Worm (Caenorhabditis elegans) whole organism, late embryonic: ENCODE results near the gene K11E4.1.

Experiments used
- C38D4.7 ChIP-seq: fragments of 200-800 bp; sonication (Bioruptor generic); optimal IDR thresholded peaks from 2 replicates; lab custom pipeline; 2018; ENCODE audit warnings: mild to moderate bottlenecking, missing genetic modification characterization, moderate library complexity, missing compliant biosample characterization
- F13H6.1 ChIP-seq: sonication (generic microtip); optimal IDR thresholded peaks from 2 replicates; lab custom pipeline; 2016; ENCODE audit warnings: missing genetic modification characterization, missing compliant biosample characterization
- T23F11.4 ChIP-seq: fragments of 200-800 bp; sonication (Bioruptor generic); optimal IDR thresholded peaks from 2 replicates; lab custom pipeline; 2018; ENCODE audit warnings: mild to moderate bottlenecking, missing genetic modification characterization, missing compliant biosample characterization
- Y22D7AL.16 ChIP-seq: sonication (generic microtip); optimal IDR thresholded peaks from 2 replicates; lab custom pipeline; 2016; ENCODE audit warnings: missing genetic modification characterization, missing compliant biosample characterization
- ama-1 ChIP-seq: fragments of 150-350 bp; optimal IDR thresholded peaks from 2 replicates; lab custom pipeline; 2014
- ceh-14 ChIP-seq: sonication (generic microtip); optimal IDR thresholded peaks from 2 replicates; lab custom pipeline; 2016; ENCODE audit warnings: missing genotype, missing genetic modification characterization, missing compliant biosample characterization
- ceh-18 ChIP-seq: sonication (generic microtip); optimal IDR thresholded peaks from 2 replicates; lab custom pipeline; 2016; ENCODE audit warnings: missing genetic modification characterization, missing compliant biosample characterization
- ceh-19 ChIP-seq: fragments of 200-800 bp; sonication (Bioruptor generic); optimal IDR thresholded peaks from 2 replicates; lab custom pipeline; 2018; ENCODE audit warnings: mild to moderate bottlenecking, missing genetic modification characterization, missing compliant biosample characterization
- ceh-2 ChIP-seq: sonication (generic microtip); optimal IDR thresholded peaks from 2 replicates; lab custom pipeline; 2016; ENCODE audit warnings: missing genotype, missing genetic modification characterization, missing compliant biosample characterization
- ceh-22 ChIP-seq: sonication (generic microtip); optimal IDR thresholded peaks from 2 replicates; lab custom pipeline; 2017; ENCODE audit warnings: missing biosample characterization, missing genetic modification characterization
- ceh-24 ChIP-seq: sonication (generic microtip); optimal IDR thresholded peaks from 2 replicates; lab custom pipeline; 2016; ENCODE audit warnings: mild to moderate bottlenecking, missing genetic modification characterization, missing compliant biosample characterization
- ceh-31 ChIP-seq: sonication (generic microtip); optimal IDR thresholded peaks from 2 replicates; lab custom pipeline; 2016; ENCODE audit warnings: missing genetic modification characterization, missing compliant biosample characterization
- ceh-34 ChIP-seq: sonication (generic microtip); optimal IDR thresholded peaks from 2 replicates; lab custom pipeline; 2016; ENCODE audit warnings: mild to moderate bottlenecking, missing genetic modification characterization, missing compliant biosample characterization
- ceh-45 ChIP-seq: fragments of 200-800 bp; sonication (Bioruptor generic); IDR thresholded peaks from 2 replicates; pipeline ENCODE4 v1.3.6; 2022; ENCODE audit warnings: missing genetic modification reagents, missing genetic modification characterization, missing compliant biosample characterization
- ceh-48 ChIP-seq: sonication (generic microtip); optimal IDR thresholded peaks from 2 replicates; lab custom pipeline; 2016; ENCODE audit warnings: missing genetic modification characterization, inconsistent platforms, missing compliant biosample characterization
- ceh-6 ChIP-seq: fragments of 200-800 bp; sonication (Bioruptor generic); optimal IDR thresholded peaks from 2 replicates; lab custom pipeline; 2018; ENCODE audit warnings: mild to moderate bottlenecking, missing genetic modification characterization, missing compliant biosample characterization
- che-1 ChIP-seq: sonication (generic microtip); optimal IDR thresholded peaks from 2 replicates; lab custom pipeline; 2016; ENCODE audit warnings: mild to moderate bottlenecking, missing genetic modification characterization, missing compliant biosample characterization
- dmd-4 ChIP-seq: sonication (generic microtip); optimal IDR thresholded peaks from 2 replicates; lab custom pipeline; 2016; ENCODE audit warnings: borderline replicate concordance, missing genetic modification characterization, missing compliant biosample characterization
- dve-1 ChIP-seq: sonication (generic microtip); optimal IDR thresholded peaks from 2 replicates; lab custom pipeline; 2017; ENCODE audit warnings: antibody characterized with exemption, mild to moderate bottlenecking, missing genetic modification characterization, missing compliant biosample characterization
- elt-2 ChIP-seq: sonication (generic microtip); optimal IDR thresholded peaks from 2 replicates; lab custom pipeline; 2016; ENCODE audit warnings: missing genetic modification reagents, missing genetic modification characterization, missing compliant biosample characterization
- ets-4 ChIP-seq: sonication (generic microtip); optimal IDR thresholded peaks from 2 replicates; lab custom pipeline; 2016; ENCODE audit warnings: missing genetic modification characterization, missing compliant biosample characterization
- eyg-1 ChIP-seq: sonication (generic microtip); optimal IDR thresholded peaks from 2 replicates; lab custom pipeline; 2016; ENCODE audit warnings: missing genotype, missing genetic modification characterization, missing compliant biosample characterization
- fax-1 ChIP-seq: sonication (generic microtip); optimal IDR thresholded peaks from 2 replicates; lab custom pipeline; 2016; ENCODE audit warnings: missing genotype, missing genetic modification characterization, missing compliant biosample characterization
- hlh-8 ChIP-seq: sonication (generic microtip); optimal IDR thresholded peaks from 2 replicates; lab custom pipeline; 2016; ENCODE audit warnings: missing genotype, missing genetic modification characterization, missing compliant biosample characterization
- lim-6 ChIP-seq: sonication (generic microtip); optimal IDR thresholded peaks from 2 replicates; lab custom pipeline; 2016; ENCODE audit warnings: missing genetic modification characterization, missing compliant biosample characterization
- lin-11 ChIP-seq: fragments of 200-800 bp; sonication (Bioruptor generic); optimal IDR thresholded peaks from 2 replicates; lab custom pipeline; 2018; ENCODE audit warnings: mild to moderate bottlenecking, missing genetic modification characterization, missing compliant biosample characterization
- madf-2 ChIP-seq: sonication (generic microtip); optimal IDR thresholded peaks from 2 replicates; lab custom pipeline; 2017; ENCODE audit warnings: missing genetic modification characterization, missing compliant biosample characterization
- nfya-1 ChIP-seq: sonication (generic microtip); optimal IDR thresholded peaks from 2 replicates; lab custom pipeline; 2017; ENCODE audit warnings: missing genetic modification characterization, mild to moderate bottlenecking, missing compliant biosample characterization, antibody characterized with exemption, moderate library complexity
- nhr-11 ChIP-seq: fragments of 150-350 bp; optimal IDR thresholded peaks from 2 replicates; lab custom pipeline; 2014; ENCODE audit warnings: missing biosample characterization, missing genetic modification characterization
- nhr-232 ChIP-seq: sonication (generic microtip); optimal IDR thresholded peaks from 2 replicates; lab custom pipeline; 2016; ENCODE audit warnings: missing genetic modification characterization, missing compliant biosample characterization
- npax-4 ChIP-seq: sonication (generic microtip); optimal IDR thresholded peaks from 2 replicates; lab custom pipeline; 2016; ENCODE audit warnings: missing genetic modification characterization, missing compliant biosample characterization
- odd-2 ChIP-seq: sonication (generic microtip); optimal IDR thresholded peaks from 2 replicates; lab custom pipeline; 2017; ENCODE audit warnings: antibody characterized with exemption, mild to moderate bottlenecking, missing genetic modification characterization, missing compliant biosample characterization
- pag-3 ChIP-seq: sonication (generic microtip); optimal IDR thresholded peaks from 2 replicates; lab custom pipeline; 2016; ENCODE audit warnings: missing compliant biosample characterization, missing genetic modification characterization, borderline replicate concordance
- pat-9 ChIP-seq: fragments of 200-800 bp; sonication (Bioruptor generic); optimal IDR thresholded peaks from 2 replicates; lab custom pipeline; 2018; ENCODE audit warnings: mild to moderate bottlenecking, missing genetic modification characterization, moderate library complexity, missing compliant biosample characterization
- pax-1 ChIP-seq: fragments of 150-350 bp; optimal IDR thresholded peaks from 2 replicates; lab custom pipeline; 2014; ENCODE audit warnings: missing biosample characterization, missing genetic modification characterization
- pha-4 ChIP-seq: fragments of 150-350 bp; optimal IDR thresholded peaks from 2 replicates; lab custom pipeline; 2018; ENCODE audit warnings: missing biosample characterization, missing genetic modification reagents, missing genetic modification characterization
- pros-1 ChIP-seq: fragments of 150-350 bp; optimal IDR thresholded peaks from 2 replicates; lab custom pipeline; 2014; ENCODE audit warnings: missing biosample characterization, missing genetic modification reagents, missing genetic modification characterization
- ref-2 ChIP-seq: sonication (generic microtip); optimal IDR thresholded peaks from 2 replicates; lab custom pipeline; 2016; ENCODE audit warnings: missing genetic modification characterization, missing compliant biosample characterization
- sdc-2 ChIP-seq: sonication (generic microtip); optimal IDR thresholded peaks from 2 replicates; lab custom pipeline; 2016; ENCODE audit warnings: missing genotype, missing genetic modification characterization, missing compliant biosample characterization
- sox-2 ChIP-seq: fragments of 200-800 bp; sonication (Bioruptor generic); IDR thresholded peaks from 2 replicates; pipeline ENCODE4 v1.3.6; 2022; ENCODE audit warnings: missing genetic modification reagents, missing genetic modification characterization, missing compliant biosample characterization
- sox-4 ChIP-seq: sonication (generic microtip); optimal IDR thresholded peaks from 2 replicates; lab custom pipeline; 2017; ENCODE audit warnings: mild to moderate bottlenecking, missing genetic modification characterization, inconsistent platforms, missing compliant biosample characterization
- syd-9 ChIP-seq: sonication (generic microtip); optimal IDR thresholded peaks from 2 replicates; lab custom pipeline; 2016; ENCODE audit warnings: mild to moderate bottlenecking, missing genetic modification characterization, moderate library complexity, missing compliant biosample characterization
- tbx-2 ChIP-seq: sonication (generic microtip); optimal IDR thresholded peaks from 2 replicates; lab custom pipeline; 2016; ENCODE audit warnings: missing genetic modification characterization, missing compliant biosample characterization
- ttx-3 ChIP-seq: sonication (generic microtip); optimal IDR thresholded peaks from 2 replicates; lab custom pipeline; 2016; ENCODE audit warnings: missing genetic modification reagents, missing genetic modification characterization, missing compliant biosample characterization
- unc-3 ChIP-seq, 2 experiments: fragments of 200-800 bp in 1 of 2; sonication (Bioruptor generic) in 1 of 2; sonication (generic microtip) in 1 of 2; conservative IDR thresholded peaks in 1 of 2; optimal IDR thresholded peaks in 1 of 2; 2 replicates each; pipeline versions ENCODE4 v1.3.6 to Lab custom; 2016 to 2022; ENCODE audit warnings: missing compliant biosample characterization in 2 of 2, missing genetic modification characterization in 2 of 2, missing genetic modification reagents in 1 of 2
- unc-55 ChIP-seq: sonication (generic microtip); optimal IDR thresholded peaks from 2 replicates; lab custom pipeline; 2017; ENCODE audit warnings: missing biosample characterization, missing genetic modification reagents, missing genetic modification characterization
- zip-5 ChIP-seq: sonication (generic microtip); optimal IDR thresholded peaks from 2 replicates; lab custom pipeline; 2016; ENCODE audit warnings: missing genetic modification characterization, missing compliant biosample characterization
- ztf-16 ChIP-seq: sonication (generic microtip); optimal IDR thresholded peaks from 2 replicates; lab custom pipeline; 2017; ENCODE audit warnings: missing genetic modification characterization, missing compliant biosample characterization

Gene K11E4.1

DNA sequence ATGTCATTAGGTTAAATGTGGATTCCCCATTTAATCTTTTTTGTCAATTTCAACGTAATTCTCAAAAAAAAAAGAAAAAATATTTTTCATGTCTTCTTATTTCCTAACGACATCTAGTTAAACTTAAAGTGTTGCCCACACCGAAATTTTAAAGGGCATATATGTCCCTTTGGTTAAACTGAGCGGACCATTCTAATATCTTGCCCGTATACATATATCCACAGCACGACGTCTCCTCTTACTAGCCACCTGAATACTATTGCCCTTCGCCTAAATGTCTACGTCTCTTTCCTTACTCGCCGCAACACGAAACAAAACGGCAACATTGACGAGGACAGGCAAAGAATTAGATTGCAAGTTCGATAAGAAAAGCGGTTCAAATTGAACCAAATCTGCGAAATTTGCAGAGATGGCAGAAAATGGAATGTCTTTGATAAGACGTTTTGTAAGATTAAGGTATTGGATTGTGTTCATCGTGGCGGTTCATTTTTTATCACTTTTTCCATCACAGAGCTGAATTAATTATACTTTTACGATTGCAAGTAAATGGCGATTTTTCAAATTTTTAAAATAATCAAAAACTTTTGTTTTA, 13.2 kb upstream of the K11E4.1 start (continued):
- TF ChIP-seq ceh-45 (0 out of 2 replicates have a peak, but pooled peaks have one; percentile 34), F13H6.1 (tag; lab: Kevin White, UChicago) (peak; percentile 89), ceh-14 (tag; lab: Kevin White, UChicago) (peak; percentile 87), nfya-1 (tag; lab: Kevin White, UChicago) (peak; percentile 98), npax-4 (tag; lab: Kevin White, UChicago) (no peak), fax-1 (tag; lab: Kevin White, UChicago) (peak; percentile 12), unc-55 (GFP tag; lab: Kevin White, UChicago) (peak; percentile 91), ets-4 (tag; lab: Kevin White, UChicago) (peak; percentile 71), lin-11 (tag; lab: Kevin White, UChicago) (peak; percentile 26), nhr-11 (tag; lab: Kevin White, UChicago) (no peak), ceh-2 (tag; lab: Kevin White, UChicago) (peak; percentile 74), ztf-16 (tag; lab: Kevin White, UChicago) (peak; percentile 90), ceh-24 (tag; lab: Kevin White, UChicago) (no peak), odd-2 (tag; lab: Kevin White, UChicago) (no peak), ceh-34 (tag; lab: Kevin White, UChicago) (peak; percentile 98), pha-4 (tag; lab: Kevin White, UChicago) (no peak), ceh-48 (tag; lab: Kevin White, UChicago) (peak; percentile 73), T23F11.4 (GFP tag; lab: Kevin White, UChicago) (peak; percentile 24), ref-2 (tag; lab: Kevin White, UChicago) (peak; percentile 96), ceh-22 (tag; lab: Kevin White, UChicago) (peak; percentile 90), pag-3 (tag; lab: Kevin White, UChicago) (no peak), tbx-2 (tag; lab: Kevin White, UChicago) (peak; percentile 97), lim-6 (tag; lab: Kevin White, UChicago) (no peak), sox-2 (GFP tag; lab: Robert Waterston, UW) (peak; percentile 71), ceh-6 (GFP tag; lab: Kevin White, UChicago) (peak; percentile 67), ama-1 (lab: Kevin White, UChicago) (no peak), ceh-18 (tag; lab: Kevin White, UChicago) (peak; percentile 100), sox-4 (tag; lab: Kevin White, UChicago) (peak; percentile 50), ttx-3 (tag; lab: Kevin White, UChicago) (peak; percentile 69), ceh-31 (peak; percentile 98), che-1 (tag; lab: Kevin White, UChicago) (no peak), madf-2 (tag; lab: Kevin White, UChicago) (peak; percentile 79), zip-5 (tag; lab: Kevin White, UChicago) (no peak), unc-3 (GFP tag; conservative IDR thresholded peaks at IDR 0.05; lab: Robert Waterston, UW) (peak; percentile 50), unc-3 (tag; optimal IDR thresholded peaks at IDR 0.05; lab: Kevin White, UChicago) (peak; percentile 86), hlh-8 (peak; percentile 54), dmd-4 (tag; lab: Kevin White, UChicago) (peak; percentile 11), nhr-232 (no peak), syd-9 (peak; percentile 81), ceh-19 (peak; percentile 68), pax-1 (tag; lab: Kevin White, UChicago) (peak; percentile 95), sdc-2 (tag; lab: Kevin White, UChicago) (peak; percentile 100), Y22D7AL.16 (peak; percentile 56), elt-2 (peak; percentile 54), eyg-1 (tag; lab: Kevin White, UChicago) (peak; percentile 9), pros-1 (tag; lab: Kevin White, UChicago) (peak; percentile 96), C38D4.7 (GFP tag; lab: Kevin White, UChicago) (no peak), pat-9 (tag; lab: Kevin White, UChicago) (peak; percentile 36), dve-1 (peak; percentile 97)
- TF ChIP-seq, all 69 proteins: peak for 51
